Worm (Caenorhabditis elegans): ENCODE results near the gene pgp-11.

The pgp-11 gene

DNA sequence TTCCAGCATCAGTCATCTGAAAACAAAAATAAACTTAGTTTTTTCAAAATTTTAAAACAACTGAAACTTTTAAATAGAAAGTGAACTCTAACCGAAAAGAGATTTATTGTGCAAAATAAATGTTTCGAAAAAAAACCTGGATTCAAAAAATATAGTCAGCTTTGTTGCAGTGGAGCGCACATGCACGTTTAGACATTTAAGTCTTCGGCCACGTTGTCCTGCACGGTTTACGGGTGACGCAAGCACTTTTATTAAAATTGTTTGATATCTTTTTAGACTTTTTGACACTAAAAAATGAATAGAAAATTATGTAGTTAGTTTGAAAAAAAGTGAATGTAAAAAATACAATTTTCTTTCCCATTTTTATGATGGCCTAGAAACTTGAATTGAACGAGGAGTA, 35.4 kb upstream of the pgp-11 start, which contains the start of the genes ubh-4 and algn-6 (continued):
- TF ChIP-seq lag-1 (GFP tag; IDR thresholded peaks at IDR 0.05) (no peak), snpc-1.1 (tag; optimal IDR thresholded peaks at IDR 0.05; ENCODE audit: insufficient read depth) (no peak), zim-3 (tag; optimal IDR thresholded peaks at IDR 0.05) (no peak), Y53G8AR.9 (GFP tag; conservative IDR thresholded peaks at IDR 0.05) (no peak), Y95B8A.8 (GFP tag; IDR thresholded peaks at IDR 0.05) (no peak), C06A6.2 (GFP tag; conservative IDR thresholded peaks at IDR 0.05) (no peak), T07F8.4 (tag; optimal IDR thresholded peaks at IDR 0.05) (no peak), ztf-3 (GFP tag; optimal IDR thresholded peaks at IDR 0.05) (no peak), ztf-28 (GFP tag; IDR thresholded peaks at IDR 0.05) (0 out of 2 replicates have a peak, but pooled peaks have one; percentile 60), ceh-100 (GFP tag; IDR thresholded peaks at IDR 0.05) (no peak), dox-1 (GFP tag; IDR thresholded peaks at IDR 0.05) (peak; percentile 86; the same call in 1 of the 2 replicates), ccch-3 (GFP tag; optimal IDR thresholded peaks at IDR 0.05) (no peak), madf-3 (GFP tag; IDR thresholded peaks at IDR 0.05) (peak; percentile 61; the same call in 1 of the 2 replicates), ceh-58 (GFP tag; IDR thresholded peaks at IDR 0.05) (no peak), let-526 (GFP tag; IDR thresholded peaks at IDR 0.05) (no peak), egl-44 (GFP tag; IDR thresholded peaks at IDR 0.05) (0 out of 2 replicates have a peak, but pooled peaks have one; percentile 13), ztf-22 (GFP tag; optimal IDR thresholded peaks at IDR 0.05) (no peak), snpc-1.3 (tag; optimal IDR thresholded peaks at IDR 0.05; ENCODE audit: insufficient read depth) (peak; percentile 3), hlh-26 (GFP tag; conservative IDR thresholded peaks at IDR 0.05) (no peak), nfyb-1 (GFP tag; IDR thresholded peaks at IDR 0.05) (no peak), B0261.1 (tag; optimal IDR thresholded peaks at IDR 0.05) (no peak), F49E8.2 (tag; optimal IDR thresholded peaks at IDR 0.05; ENCODE audit: insufficient read depth) (no peak), madf-6 (GFP tag; IDR thresholded peaks at IDR 0.05) (peak; percentile 61), F57C9.4 (tag; optimal IDR thresholded peaks at IDR 0.05) (no peak), hsf-1 (GFP tag; IDR thresholded peaks at IDR 0.05) (no peak), nhr-27 (tag; optimal IDR thresholded peaks at IDR 0.05) (no peak), T26A5.8 (tag; optimal IDR thresholded peaks at IDR 0.05) (no peak), F33H1.4 (GFP tag; IDR thresholded peaks at IDR 0.05) (peak; percentile 24; the same call in 1 of the 2 replicates), nfya-1 (tag; optimal IDR thresholded peaks at IDR 0.05; ENCODE audit: borderline replicate concordance, insufficient read depth) (no peak), rcor-1 (GFP tag; IDR thresholded peaks at IDR 0.05) (0 out of 2 replicates have a peak, but pooled peaks have one; percentile 24), rpc-1 (optimal IDR thresholded peaks at IDR 0.05) (no peak), rpc-1 (tag; optimal IDR thresholded peaks at IDR 0.05) (no peak), sdz-38 (tag; optimal IDR thresholded peaks at IDR 0.05) (no peak), cebp-1 (GFP tag; IDR thresholded peaks at IDR 0.05) (no peak), cebp-1 (tag; optimal IDR thresholded peaks at IDR 0.05) (peak; percentile 32), ceh-91 (GFP tag; IDR thresholded peaks at IDR 0.05) (peak; percentile 69; the same call in 1 of the 2 replicates), pha-4 (tag; optimal IDR thresholded peaks at IDR 0.05) (no peak), F10E7.11 (tag; optimal IDR thresholded peaks at IDR 0.05) (no peak), B0019.2 (GFP tag; conservative IDR thresholded peaks at IDR 0.05) (no peak), ceh-79 (tag; optimal IDR thresholded peaks at IDR 0.05) (no peak), D2030.7 (GFP tag; IDR thresholded peaks at IDR 0.05) (peak; percentile 67), ztf-6 (GFP tag; IDR thresholded peaks at IDR 0.05) (no peak), dpff-1 (tag; optimal IDR thresholded peaks at IDR 0.05) (no peak), attf-6 (GFP tag; IDR thresholded peaks at IDR 0.05) (no peak)

Measured in whole organism, young adult.